Fruit fly (Drosophila melanogaster) whole organism, prepupa: ENCODE data around the gene slow.

Experiments used
- Blimp-1 ChIP-seq: fragments of 200-800 bp; sonication (Bioruptor generic); optimal IDR thresholded peaks from 3 replicates; lab custom pipeline; 2017; ENCODE audit warnings: missing biosample characterization, missing genetic modification characterization, mild to moderate bottlenecking, moderate library complexity, missing genetic modification reagents
- CG10631 ChIP-seq: fragments of 200-800 bp; sonication (Bioruptor generic); optimal IDR thresholded peaks from 2 replicates; lab custom pipeline; 2016; ENCODE audit warnings: missing biosample characterization, missing genetic modification characterization
- CG10669 ChIP-seq: fragments of 200-800 bp; sonication (Bioruptor generic); optimal IDR thresholded peaks from 3 replicates; lab custom pipeline; 2018; ENCODE audit warnings: missing biosample characterization, mild to moderate bottlenecking, missing genetic modification characterization, moderate library complexity
- CG11294 ChIP-seq: fragments of 200-800 bp; sonication (Bioruptor generic); IDR thresholded peaks from 2 replicates; pipeline ENCODE4 v1.3.6; 2022; ENCODE audit warnings: missing biosample characterization, missing genetic modification characterization
- CG11902 ChIP-seq: fragments of 200-800 bp; sonication (Bioruptor generic); optimal IDR thresholded peaks from 3 replicates; lab custom pipeline; 2016; ENCODE audit warnings: missing biosample characterization, missing genetic modification characterization
- CG1621 ChIP-seq: fragments of 200-800 bp; sonication (Bioruptor generic); optimal IDR thresholded peaks from 3 replicates; lab custom pipeline; 2018; ENCODE audit warnings: missing biosample characterization, mild to moderate bottlenecking, missing genetic modification characterization
- CG3032 ChIP-seq: fragments of 200-800 bp; optimal IDR thresholded peaks from 2 replicates; lab custom pipeline; 2019; ENCODE audit warnings: missing biosample characterization, mild to moderate bottlenecking, missing genetic modification characterization, moderate library complexity
- CG31627 ChIP-seq: fragments of 200-800 bp; sonication (Bioruptor generic); optimal IDR thresholded peaks from 3 replicates; lab custom pipeline; 2016; ENCODE audit warnings: missing biosample characterization, missing genetic modification characterization
- CG32006 ChIP-seq: fragments of 200-800 bp; sonication (Bioruptor generic); optimal IDR thresholded peaks from 3 replicates; lab custom pipeline; 2017; ENCODE audit warnings: missing biosample characterization, mild to moderate bottlenecking, missing genetic modification characterization
- CG34406 ChIP-seq: fragments of 200-800 bp; sonication (Bioruptor generic); optimal IDR thresholded peaks from 3 replicates; lab custom pipeline; 2016; ENCODE audit warnings: missing biosample characterization, missing genetic modification characterization
- CG3919 ChIP-seq: fragments of 200-800 bp; sonication (Bioruptor generic); optimal IDR thresholded peaks from 3 replicates; lab custom pipeline; 2016; ENCODE audit warnings: missing biosample characterization, missing genetic modification characterization
- CG4318 ChIP-seq: fragments of 200-800 bp; sonication (Bioruptor generic); optimal IDR thresholded peaks from 3 replicates; lab custom pipeline; 2017; ENCODE audit warnings: missing biosample characterization, mild to moderate bottlenecking, missing genetic modification characterization
- CG6276 ChIP-seq: fragments of 200-800 bp; sonication (Bioruptor generic); optimal IDR thresholded peaks from 2 replicates; lab custom pipeline; 2017; ENCODE audit warnings: missing biosample characterization, mild to moderate bottlenecking, missing genetic modification characterization
- CG6808 ChIP-seq: fragments of 200-800 bp; sonication (Bioruptor generic); optimal IDR thresholded peaks from 3 replicates; lab custom pipeline; 2017; ENCODE audit warnings: missing biosample characterization, missing genetic modification characterization, mild to moderate bottlenecking, moderate library complexity, missing genetic modification reagents
- CG6854 ChIP-seq: fragments of 200-800 bp; sonication (Bioruptor generic); optimal IDR thresholded peaks from 2 replicates; lab custom pipeline; 2017; ENCODE audit warnings: missing biosample characterization, mild to moderate bottlenecking, missing genetic modification characterization
- CG7368 ChIP-seq: fragments of 200-800 bp; sonication (Bioruptor generic); optimal IDR thresholded peaks from 3 replicates; lab custom pipeline; 2016; ENCODE audit warnings: missing biosample characterization, missing genetic modification characterization
- CG8119 ChIP-seq: fragments of 200-800 bp; sonication (Bioruptor generic); IDR thresholded peaks from 3 replicates; pipeline ENCODE4 v1.3.6; 2022; ENCODE audit warnings: missing biosample characterization, missing genetic modification characterization
- CG8319 ChIP-seq: fragments of 200-800 bp; sonication (Bioruptor generic); optimal IDR thresholded peaks from 3 replicates; lab custom pipeline; 2016; ENCODE audit warnings: missing biosample characterization, missing genetic modification characterization
- CG8632 ChIP-seq: fragments of 200-800 bp; sonication (Bioruptor generic); optimal IDR thresholded peaks from 3 replicates; lab custom pipeline; 2016; ENCODE audit warnings: missing biosample characterization, missing genetic modification characterization
- CG9139 ChIP-seq: fragments of 200-800 bp; sonication (Bioruptor generic); optimal IDR thresholded peaks from 3 replicates; lab custom pipeline; 2017; ENCODE audit warnings: missing biosample characterization, mild to moderate bottlenecking, missing genetic modification characterization
- Eip75B ChIP-seq: fragments of 200-800 bp; sonication (Bioruptor generic); optimal IDR thresholded peaks from 3 replicates; lab custom pipeline; 2016; ENCODE audit warnings: missing biosample characterization, missing genetic modification characterization
- Eip78C ChIP-seq: fragments of 200-800 bp; sonication (Bioruptor generic); peaks from one replicate; lab custom pipeline; 2016; ENCODE audit warnings: missing biosample characterization, missing genetic modification characterization
- Eip93F ChIP-seq: fragments of 200-800 bp; sonication (Bioruptor generic); optimal IDR thresholded peaks from 2 replicates; lab custom pipeline; 2016; ENCODE audit warnings: missing biosample characterization, mild to moderate bottlenecking, missing genetic modification characterization
- Ets21C ChIP-seq: fragments of 200-800 bp; sonication (Bioruptor generic); optimal IDR thresholded peaks from 3 replicates; lab custom pipeline; 2016; ENCODE audit warnings: missing biosample characterization, missing genetic modification characterization
- Ets96B ChIP-seq: fragments of 200-800 bp; optimal IDR thresholded peaks from 2 replicates; lab custom pipeline; 2019; ENCODE audit warnings: missing biosample characterization, mild to moderate bottlenecking, missing genetic modification characterization, moderate library complexity
- Hr38 ChIP-seq: sonication (Bioruptor generic); optimal IDR thresholded peaks from 2 replicates; lab custom pipeline; 2016; ENCODE audit warnings: missing biosample characterization, missing genetic modification characterization
- Hr4 ChIP-seq: fragments of 200-800 bp; sonication (Bioruptor generic); optimal IDR thresholded peaks from 3 replicates; lab custom pipeline; 2016; ENCODE audit warnings: missing biosample characterization, missing genetic modification characterization
- Lpt ChIP-seq: fragments of 200-800 bp; sonication (Bioruptor generic); optimal IDR thresholded peaks from 3 replicates; lab custom pipeline; 2016; ENCODE audit warnings: missing biosample characterization, missing genetic modification characterization
- Met ChIP-seq: fragments of 200-800 bp; sonication (Bioruptor generic); optimal IDR thresholded peaks from 3 replicates; lab custom pipeline; 2016; ENCODE audit warnings: missing biosample characterization, missing genetic modification characterization
- OdsH ChIP-seq: fragments of 200-800 bp; sonication (Bioruptor generic); optimal IDR thresholded peaks from 3 replicates; lab custom pipeline; 2016; ENCODE audit warnings: missing biosample characterization, missing genetic modification characterization
- Smox ChIP-seq: fragments of 200-800 bp; sonication (Bioruptor generic); optimal IDR thresholded peaks from 3 replicates; lab custom pipeline; 2016; ENCODE audit warnings: missing biosample characterization, missing genetic modification characterization
- Sox102F ChIP-seq: fragments of 200-800 bp; sonication (Bioruptor generic); optimal IDR thresholded peaks from 2 replicates; lab custom pipeline; 2016; ENCODE audit warnings: missing biosample characterization, mild to moderate bottlenecking, missing genetic modification characterization
- Sox14 ChIP-seq: fragments of 200-800 bp; sonication (Bioruptor generic); optimal IDR thresholded peaks from 3 replicates; lab custom pipeline; 2016; ENCODE audit warnings: missing biosample characterization, missing genetic modification characterization
- Sox15 ChIP-seq: fragments of 200-800 bp; sonication (Bioruptor generic); optimal IDR thresholded peaks from 3 replicates; lab custom pipeline; 2016; ENCODE audit warnings: missing biosample characterization, missing genetic modification characterization
- achi ChIP-seq: fragments of 200-800 bp; sonication (Bioruptor generic); optimal IDR thresholded peaks from 3 replicates; lab custom pipeline; 2016; ENCODE audit warnings: missing biosample characterization, missing genetic modification characterization
- acj6 ChIP-seq: fragments of 200-800 bp; sonication (Bioruptor generic); optimal IDR thresholded peaks from 3 replicates; lab custom pipeline; 2016; ENCODE audit warnings: missing biosample characterization, missing genetic modification characterization
- cyc ChIP-seq: fragments of 200-800 bp; sonication (Bioruptor generic); optimal IDR thresholded peaks from 3 replicates; lab custom pipeline; 2016; ENCODE audit warnings: missing biosample characterization, missing genetic modification characterization
- dac ChIP-seq: fragments of 200-800 bp; sonication (Bioruptor generic); optimal IDR thresholded peaks from 2 replicates; lab custom pipeline; 2017; ENCODE audit warnings: missing biosample characterization, mild to moderate bottlenecking, missing genetic modification characterization
- eg ChIP-seq: fragments of 200-800 bp; sonication (Bioruptor generic); IDR thresholded peaks from 3 replicates; pipeline ENCODE4 v1.3.6; 2022; ENCODE audit warnings: missing biosample characterization, missing genetic modification characterization
- esn ChIP-seq: fragments of 200-800 bp; sonication (Bioruptor generic); optimal IDR thresholded peaks from 2 replicates; lab custom pipeline; 2016; ENCODE audit warnings: missing biosample characterization, mild to moderate bottlenecking, missing genetic modification characterization, moderate library complexity
- fd59A ChIP-seq: fragments of 200-800 bp; sonication (Bioruptor generic); optimal IDR thresholded peaks from 2 replicates; lab custom pipeline; 2017; ENCODE audit warnings: missing biosample characterization, mild to moderate bottlenecking, missing genetic modification characterization, missing genetic modification reagents
- fd85E ChIP-seq: fragments of 200-800 bp; sonication (Bioruptor generic); optimal IDR thresholded peaks from 3 replicates; lab custom pipeline; 2016; ENCODE audit warnings: missing biosample characterization, missing genetic modification characterization
- fkh ChIP-seq: fragments of 200-800 bp; sonication (Bioruptor generic); optimal IDR thresholded peaks from 3 replicates; lab custom pipeline; 2017; ENCODE audit warnings: missing biosample characterization, mild to moderate bottlenecking, missing genetic modification characterization, moderate library complexity
- net ChIP-seq: fragments of 200-800 bp; sonication (Bioruptor generic); optimal IDR thresholded peaks from 3 replicates; lab custom pipeline; 2016; ENCODE audit warnings: missing biosample characterization, missing genetic modification characterization
- spab ChIP-seq: fragments of 200-800 bp; sonication (Bioruptor generic); optimal IDR thresholded peaks from 2 replicates; lab custom pipeline; 2017; ENCODE audit warnings: missing biosample characterization, mild to moderate bottlenecking, missing genetic modification characterization, missing genetic modification reagents
- ss ChIP-seq, 2 experiments: fragments of 200-800 bp; sonication (Bioruptor generic); optimal IDR thresholded peaks; 2 replicates in 1 of 2; 3 replicates in 1 of 2; lab custom pipeline; 2017 to 2018; ENCODE audit warnings: mild to moderate bottlenecking in 2 of 2, missing biosample characterization in 2 of 2, missing genetic modification characterization in 2 of 2, moderate library complexity in 1 of 2
- svp ChIP-seq: fragments of 200-800 bp; sonication (Bioruptor generic); peaks from one replicate; lab custom pipeline; 2016; ENCODE audit warnings: missing biosample characterization, missing genetic modification characterization
- topi ChIP-seq: fragments of 200-800 bp; sonication (Bioruptor generic); optimal IDR thresholded peaks from 3 replicates; lab custom pipeline; 2016; ENCODE audit warnings: missing biosample characterization, missing genetic modification characterization
- vri ChIP-seq: fragments of 200-800 bp; sonication (Bioruptor generic); optimal IDR thresholded peaks from 3 replicates; lab custom pipeline; 2016; ENCODE audit warnings: missing biosample characterization, mild to moderate bottlenecking, missing genetic modification characterization

The slow gene

DNA sequence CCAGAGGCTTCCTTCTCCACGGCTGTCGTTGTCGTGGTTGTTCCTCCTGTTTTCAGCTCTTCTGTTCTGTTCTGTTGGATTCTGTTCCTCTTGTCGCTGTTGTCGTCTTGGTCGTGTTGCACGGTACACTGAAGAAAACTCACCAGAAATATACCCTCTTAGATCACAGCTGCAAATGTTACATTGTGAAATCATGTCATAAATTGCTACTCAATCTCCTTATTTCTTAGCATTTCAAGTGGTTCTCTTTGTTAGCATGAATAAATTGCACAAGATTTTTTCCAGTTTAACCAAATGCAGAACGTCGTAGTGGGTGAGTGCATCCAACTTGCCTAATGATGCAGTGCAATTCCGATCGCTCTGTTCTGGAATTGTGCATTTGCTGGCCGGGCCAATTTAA lies 13.6 kb downstream of the slow start (continued):
- TF ChIP-seq achi (GFP tag; lab: Kevin White, UChicago) (peak; percentile 58), Hr4 (peak; percentile 41), CG6854 (GFP tag; lab: Kevin White, UChicago) (no peak), CG6808 (GFP tag; lab: Kevin White, UChicago) (no peak), eg (GFP tag; lab: Robert Waterston, UW) (no peak), CG11902 (GFP tag; lab: Kevin White, UChicago) (no peak), fd85E (GFP tag; lab: Kevin White, UChicago) (no peak), Sox15 (GFP tag; lab: Kevin White, UChicago) (no peak), CG4318 (GFP tag; lab: Kevin White, UChicago) (peak; percentile 8), esn (GFP tag; lab: Kevin White, UChicago) (peak; percentile 1), Sox14 (GFP tag; lab: Kevin White, UChicago) (peak; percentile 46), CG1621 (tag; lab: Kevin White, UChicago) (no peak), dac (GFP tag; lab: Kevin White, UChicago) (no peak), OdsH (GFP tag; lab: Kevin White, UChicago) (peak; percentile 50), CG6276 (no peak), CG34406 (GFP tag; lab: Kevin White, UChicago) (no peak), CG10631 (GFP tag; lab: Kevin White, UChicago) (peak; percentile 58), Eip75B (peak; percentile 31)

DNA sequence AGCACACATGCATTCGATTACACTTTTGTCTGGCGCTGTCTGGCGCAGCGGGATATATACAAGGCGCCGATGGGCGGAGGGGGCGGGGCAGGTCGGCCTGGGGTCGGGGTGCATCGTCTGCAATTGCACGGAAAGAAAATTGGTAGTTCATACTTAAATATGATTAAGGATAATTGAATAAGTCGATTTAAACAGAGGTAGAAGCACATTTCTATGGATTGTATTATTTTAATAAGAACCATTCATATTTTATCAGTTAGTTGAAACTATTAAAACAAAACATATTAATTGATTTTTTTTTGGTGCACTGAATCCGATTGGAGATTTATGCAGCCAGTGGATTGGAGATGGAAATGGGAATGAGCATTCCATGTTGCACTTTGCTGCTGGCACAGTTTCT lies 15.7 kb downstream of the slow start:
- TF ChIP-seq CG9139 (GFP tag; lab: Kevin White, UChicago) = no peak
- TF ChIP-seq vri (GFP tag; lab: Kevin White, UChicago) = no peak
- no peak for TF ChIP-seq CG4318 (GFP tag; lab: Kevin White, UChicago)
- no peak for TF ChIP-seq Blimp-1
- TF ChIP-seq fd85E (GFP tag; lab: Kevin White, UChicago) = no peak
- no peak for TF ChIP-seq Eip75B
- TF ChIP-seq svp = peak; percentile 62
- no peak for TF ChIP-seq CG3032 (tag; lab: Kevin White, UChicago)
- no peak for TF ChIP-seq CG7368
- TF ChIP-seq Sox102F (GFP tag; lab: Kevin White, UChicago) = no peak
- TF ChIP-seq Lpt (GFP tag; lab: Kevin White, UChicago) = no peak
- TF ChIP-seq esn (GFP tag; lab: Kevin White, UChicago) = peak; percentile 13
- peak; percentile 14 for TF ChIP-seq CG32006 (GFP tag; lab: Kevin White, UChicago)
- peak; percentile 12 for TF ChIP-seq CG3919 (GFP tag; lab: Kevin White, UChicago)
- TF ChIP-seq Smox (GFP tag; lab: Kevin White, UChicago) = peak; percentile 4
- no peak for TF ChIP-seq CG6808 (GFP tag; lab: Kevin White, UChicago)
- TF ChIP-seq Met (GFP tag; lab: Kevin White, UChicago) = peak; percentile 2
- no peak for TF ChIP-seq Ets21C
- TF ChIP-seq Hr38 = no peak
- TF ChIP-seq acj6 (GFP tag; lab: Kevin White, UChicago) = peak; percentile 16
- TF ChIP-seq CG10631 (GFP tag; lab: Kevin White, UChicago) = no peak
- no peak for TF ChIP-seq Hr4
- no peak for TF ChIP-seq ss (GFP tag; optimal IDR thresholded peaks at IDR 0.05; lab: Kevin White, UChicago)
- TF ChIP-seq achi (GFP tag; lab: Kevin White, UChicago) = no peak
- 0 out of 3 replicates have a peak, but pooled peaks have one; percentile 18 for TF ChIP-seq CG8119
- TF ChIP-seq Eip78C = peak; percentile 53
- peak; percentile 11 for TF ChIP-seq CG8319 (GFP tag; lab: Kevin White, UChicago)
- TF ChIP-seq topi (GFP tag; lab: Kevin White, UChicago) = peak; percentile 7
- TF ChIP-seq Sox14 (GFP tag; lab: Kevin White, UChicago) = no peak
- no peak for TF ChIP-seq CG8632
- TF ChIP-seq spab (GFP tag; lab: Kevin White, UChicago) = no peak
- TF ChIP-seq CG11294 (GFP tag; lab: Robert Waterston, UW) = no peak
- no peak for TF ChIP-seq net
- TF ChIP-seq eg (GFP tag; lab: Robert Waterston, UW) = no peak
- no peak for TF ChIP-seq CG1621 (tag; lab: Kevin White, UChicago)
- TF ChIP-seq Ets96B (tag; lab: Kevin White, UChicago) = no peak
- no peak for TF ChIP-seq CG10669 (GFP tag; lab: Kevin White, UChicago)
- TF ChIP-seq Eip93F (GFP tag; lab: Kevin White, UChicago) = no peak
- TF ChIP-seq cyc = peak; percentile 1
- TF ChIP-seq CG31627 (GFP tag; lab: Kevin White, UChicago) = no peak
- no peak for TF ChIP-seq fd59A
- no peak for TF ChIP-seq fkh (GFP tag; lab: Kevin White, UChicago)
